Worm (Caenorhabditis elegans) whole organism, L3 larva: Measurements from ENCODE around the gene nas-11.

Source experiments
- R02D3.7 ChIP-seq: fragments of 150-350 bp; optimal IDR thresholded peaks from 2 replicates; lab custom pipeline; 2014; ENCODE audit warnings: missing biosample characterization, missing genetic modification characterization
- ama-1 ChIP-seq: fragments of 150-350 bp; optimal IDR thresholded peaks from 2 replicates; lab custom pipeline; 2018
- ceh-28 ChIP-seq: fragments of 150-350 bp; optimal IDR thresholded peaks from 2 replicates; lab custom pipeline; 2014; ENCODE audit warnings: missing biosample characterization, missing genetic modification reagents, missing genetic modification characterization
- ceh-82 ChIP-seq: fragments of 150-350 bp; optimal IDR thresholded peaks from 2 replicates; lab custom pipeline; 2014; ENCODE audit warnings: missing biosample characterization, missing genetic modification characterization
- nhr-237 ChIP-seq: fragments of 150-350 bp; optimal IDR thresholded peaks from 2 replicates; lab custom pipeline; 2014; ENCODE audit warnings: missing biosample characterization, missing genetic modification characterization
- tbx-2 ChIP-seq: sonication (generic microtip); optimal IDR thresholded peaks from 2 replicates; lab custom pipeline; 2016; ENCODE audit warnings: mild to moderate bottlenecking, missing genetic modification characterization, missing compliant biosample characterization

DNA sequence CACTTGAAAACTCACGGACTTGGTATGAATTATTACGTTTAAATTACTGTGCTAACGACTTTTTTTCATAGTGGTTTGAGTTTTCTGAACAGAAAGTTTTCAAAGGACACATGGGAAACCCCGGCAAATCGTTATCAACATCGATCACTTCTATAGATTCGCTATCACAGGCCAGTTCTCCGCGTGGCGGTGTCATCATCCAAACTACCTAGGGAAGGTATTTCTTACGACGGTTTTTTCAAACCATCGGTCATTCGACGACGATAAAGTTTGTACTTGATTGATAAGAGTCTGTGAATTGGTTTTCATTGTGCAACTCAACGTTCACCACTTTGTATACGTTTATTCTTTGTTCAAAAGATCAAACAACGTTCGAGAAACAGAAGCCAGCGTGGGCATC lies 31.2 kb downstream of the nas-11 start:
- no peak for TF ChIP-seq ceh-28 (tag; lab: Kevin White, UChicago)
- TF ChIP-seq nhr-237 (tag; lab: Kevin White, UChicago), result no peak
- TF ChIP-seq ama-1 (lab: Kevin White, UChicago), result peak; percentile 37
- TF ChIP-seq ceh-82 (tag; lab: Kevin White, UChicago), result no peak
- TF ChIP-seq tbx-2 (tag; lab: Kevin White, UChicago), result no peak
- no peak for TF ChIP-seq R02D3.7 (tag; lab: Kevin White, UChicago)
